Fruit fly (Drosophila melanogaster): ENCODE data around the gene CG6565.

CG6565 gene

dm6 chr2L:13373435-13374242 lies at the start of gene CG6565, which contains the start of gene Bdp1 (continued):
- TF ChIP-seq CG8632 (GFP tag; optimal IDR thresholded peaks at IDR 0.05), result peak; percentile 94
- peak; percentile 92 for TF ChIP-seq vri (GFP tag; optimal IDR thresholded peaks at IDR 0.05)
- TF ChIP-seq Eip78C (GFP tag), result peak; percentile 99
- peak; percentile 99 for TF ChIP-seq esn (GFP tag; optimal IDR thresholded peaks at IDR 0.05)
- TF ChIP-seq CG6163 (GFP tag; IDR thresholded peaks at IDR 0.05), result peak; percentile 88
- no peak for TF ChIP-seq CG6276 (GFP tag; optimal IDR thresholded peaks at IDR 0.05)
- TF ChIP-seq CG1621 (tag; optimal IDR thresholded peaks at IDR 0.05), result peak; percentile 83
- TF ChIP-seq topi (GFP tag; optimal IDR thresholded peaks at IDR 0.05), result peak; percentile 98
- peak; percentile 84 for TF ChIP-seq fkh (GFP tag; optimal IDR thresholded peaks at IDR 0.05)
- peak; percentile 88 to 98 for TF ChIP-seq salr (GFP tag; optimal IDR thresholded peaks at IDR 0.05)

- TF ChIP-seq Hr39 (GFP tag; optimal IDR thresholded peaks at IDR 0.05) (no peak), CG3919 (GFP tag; optimal IDR thresholded peaks at IDR 0.05) (no peak), salr (GFP tag; optimal IDR thresholded peaks at IDR 0.05) (no peak), vri (GFP tag; optimal IDR thresholded peaks at IDR 0.05) (no peak), CG8632 (GFP tag; optimal IDR thresholded peaks at IDR 0.05) (no peak), Lpt (GFP tag; optimal IDR thresholded peaks at IDR 0.05) (no peak), Smox (GFP tag; optimal IDR thresholded peaks at IDR 0.05) (no peak), achi (GFP tag; optimal IDR thresholded peaks at IDR 0.05) (no peak), spab (GFP tag; optimal IDR thresholded peaks at IDR 0.05) (no peak), CG4318 (GFP tag; optimal IDR thresholded peaks at IDR 0.05) (no peak)
Measured at dm6 chr2L:13325823-13326222, 48.0 kb upstream of the CG6565 start.

dm6 chr2L:13331021-13331420 lies 42.8 kb upstream of the CG6565 start, which contains the start of gene hbt:
hbt (minus strand) TSS chr2L:13331121.
- TF ChIP-seq Eip75B (GFP tag; optimal IDR thresholded peaks at IDR 0.05), result no peak
- no peak for TF ChIP-seq CG11762 (GFP tag; optimal IDR thresholded peaks at IDR 0.05; ENCODE audit: insufficient read depth)
- TF ChIP-seq CG6276 (GFP tag; optimal IDR thresholded peaks at IDR 0.05), result no peak
- no peak for TF ChIP-seq Hr38 (GFP tag; optimal IDR thresholded peaks at IDR 0.05)
- no peak for TF ChIP-seq CG10669 (GFP tag; optimal IDR thresholded peaks at IDR 0.05)
- no peak for TF ChIP-seq fkh (GFP tag; optimal IDR thresholded peaks at IDR 0.05)

- TF ChIP-seq CG16779 (tag; optimal IDR thresholded peaks at IDR 0.05), result peak; percentile 15
- TF ChIP-seq CG8119 (GFP tag; IDR thresholded peaks at IDR 0.05), result 0 out of 3 replicates have a peak, but pooled peaks have one; percentile 24
- TF ChIP-seq CG6276 (GFP tag; optimal IDR thresholded peaks at IDR 0.05), result no peak
Measured at dm6 chr2L:13331868-13332544, 41.8 kb upstream of the CG6565 start.

dm6 chr2L:13332736-13333135 lies 41.1 kb upstream of the CG6565 start:
- TF ChIP-seq cyc (GFP tag; optimal IDR thresholded peaks at IDR 0.05), result no peak
- TF ChIP-seq CG7368 (GFP tag; optimal IDR thresholded peaks at IDR 0.05), result no peak
- TF ChIP-seq Lpt (GFP tag; optimal IDR thresholded peaks at IDR 0.05), result no peak
- TF ChIP-seq OdsH (GFP tag; optimal IDR thresholded peaks at IDR 0.05), result no peak
- TF ChIP-seq fd59A (GFP tag; optimal IDR thresholded peaks at IDR 0.05), result no peak
- TF ChIP-seq net (GFP tag; optimal IDR thresholded peaks at IDR 0.05), result no peak
- no peak for TF ChIP-seq CG10669 (GFP tag; optimal IDR thresholded peaks at IDR 0.05)
- TF ChIP-seq acj6 (GFP tag; optimal IDR thresholded peaks at IDR 0.05), result no peak
- TF ChIP-seq CG3919 (GFP tag; optimal IDR thresholded peaks at IDR 0.05), result no peak
- TF ChIP-seq CG6276 (GFP tag; optimal IDR thresholded peaks at IDR 0.05), result no peak
- TF ChIP-seq Smox (GFP tag; optimal IDR thresholded peaks at IDR 0.05), result no peak
- no peak for TF ChIP-seq Hr38 (GFP tag; optimal IDR thresholded peaks at IDR 0.05)
- no peak for TF ChIP-seq salr (GFP tag; optimal IDR thresholded peaks at IDR 0.05)
- TF ChIP-seq CG10631 (GFP tag; optimal IDR thresholded peaks at IDR 0.05), result no peak
- no peak for TF ChIP-seq Eip78C (GFP tag)
- no peak for TF ChIP-seq CG8119 (GFP tag; IDR thresholded peaks at IDR 0.05)
- no peak for TF ChIP-seq CG8319 (GFP tag; optimal IDR thresholded peaks at IDR 0.05)
- no peak for TF ChIP-seq svp (GFP tag)
- TF ChIP-seq Blimp-1 (GFP tag; optimal IDR thresholded peaks at IDR 0.05), result no peak
- no peak for TF ChIP-seq Sox15 (GFP tag; optimal IDR thresholded peaks at IDR 0.05)
